Fruit fly (Drosophila melanogaster) whole organism, prepupa: ENCODE results near the gene CG8142.

Experiments used
- CG11294 ChIP-seq: fragments of 200-800 bp; sonication (Bioruptor generic); IDR thresholded peaks from 2 replicates; pipeline ENCODE4 v1.3.6; 2022; ENCODE audit warnings: missing biosample characterization, missing genetic modification characterization
- Ets96B ChIP-seq: fragments of 200-800 bp; optimal IDR thresholded peaks from 2 replicates; lab custom pipeline; 2019; ENCODE audit warnings: missing biosample characterization, mild to moderate bottlenecking, missing genetic modification characterization, moderate library complexity
- Hr38 ChIP-seq: sonication (Bioruptor generic); optimal IDR thresholded peaks from 2 replicates; lab custom pipeline; 2016; ENCODE audit warnings: missing biosample characterization, missing genetic modification characterization
- Smox ChIP-seq: fragments of 200-800 bp; sonication (Bioruptor generic); optimal IDR thresholded peaks from 3 replicates; lab custom pipeline; 2016; ENCODE audit warnings: missing biosample characterization, missing genetic modification characterization

dm6 chrX:17872310-17872709, 27.8 kb upstream of the CG8142 start:
- TF ChIP-seq CG11294 (no peak), Ets96B (tag; lab: Kevin White, UChicago) (no peak), Hr38 (GFP tag; lab: Kevin White, UChicago) (no peak), Smox (GFP tag; lab: Kevin White, UChicago) (no peak)
